Worm (Caenorhabditis elegans) whole organism, L1 larva: ENCODE results near the gene nlp-26.

Source experiments
- F16B12.6 ChIP-seq: fragments of 150-350 bp; optimal IDR thresholded peaks from 2 replicates; lab custom pipeline; 2014; ENCODE audit warnings: missing biosample characterization, missing genetic modification characterization
- ama-1 ChIP-seq: fragments of 150-350 bp; optimal IDR thresholded peaks from 2 replicates; lab custom pipeline; 2014
- egl-27 ChIP-seq, 2 experiments: fragments of 150-350 bp in 1 of 2; sonication (generic microtip); optimal IDR thresholded peaks; 3 replicates each; lab custom pipeline; 2017 to 2018; ENCODE audit warnings: missing biosample characterization in 2 of 2, missing genetic modification characterization in 2 of 2, missing genetic modification reagents in 2 of 2
- irx-1 ChIP-seq: sonication (generic microtip); optimal IDR thresholded peaks from 2 replicates; lab custom pipeline; 2016; ENCODE audit warnings: missing genetic modification characterization, missing compliant biosample characterization
- lin-13 ChIP-seq: fragments of 150-350 bp; optimal IDR thresholded peaks from 2 replicates; lab custom pipeline; 2014; ENCODE audit warnings: missing biosample characterization, missing genetic modification reagents, missing genetic modification characterization
- mep-1 ChIP-seq: fragments of 150-350 bp; optimal IDR thresholded peaks from 2 replicates; lab custom pipeline; 2014; ENCODE audit warnings: missing biosample characterization, missing genetic modification characterization
- nhr-11 ChIP-seq: fragments of 150-350 bp; optimal IDR thresholded peaks from 2 replicates; lab custom pipeline; 2014; ENCODE audit warnings: missing biosample characterization, missing genetic modification characterization
- nhr-12 ChIP-seq: sonication (generic microtip); optimal IDR thresholded peaks from 2 replicates; lab custom pipeline; 2017; ENCODE audit warnings: missing biosample characterization, missing genetic modification characterization
- nhr-237 ChIP-seq: fragments of 150-350 bp; optimal IDR thresholded peaks from 2 replicates; lab custom pipeline; 2014; ENCODE audit warnings: missing biosample characterization, missing genetic modification characterization
- nhr-85 ChIP-seq: sonication (generic microtip); peaks from one replicate; lab custom pipeline; 2016; ENCODE audit warnings: missing genetic modification characterization, inconsistent platforms, missing compliant biosample characterization
- rnt-1 ChIP-seq: sonication (generic microtip); optimal IDR thresholded peaks from 2 replicates; lab custom pipeline; 2016; ENCODE audit warnings: mild to moderate bottlenecking, missing genetic modification characterization, moderate library complexity, missing compliant biosample characterization
- skn-1 ChIP-seq: fragments of 150-350 bp; optimal IDR thresholded peaks from 2 replicates; lab custom pipeline; 2014; ENCODE audit warnings: missing biosample characterization, missing genetic modification characterization
- ztf-11 ChIP-seq, 2 experiments: sonication (generic microtip); optimal IDR thresholded peaks; 2 replicates each; lab custom pipeline; 2016 to 2017; ENCODE audit warnings: missing genetic modification characterization in 2 of 2, missing biosample characterization in 1 of 2, missing compliant biosample characterization in 1 of 2
- ztf-4 ChIP-seq: fragments of 150-350 bp; optimal IDR thresholded peaks from 2 replicates; lab custom pipeline; 2014; ENCODE audit warnings: missing biosample characterization, missing genetic modification characterization

ce11 chrV:19613161-19613560 is at the start of gene nlp-26:
- no peak for TF ChIP-seq lin-13
- TF ChIP-seq skn-1 = no peak
- no peak for TF ChIP-seq ztf-4 (tag; lab: Kevin White, UChicago)
- no peak for TF ChIP-seq ama-1 (lab: Kevin White, UChicago)
- no peak for TF ChIP-seq egl-27 (tag; optimal IDR thresholded peaks at IDR 0.05; lab: Kevin White, UChicago)
- no peak for TF ChIP-seq mep-1 (tag; lab: Kevin White, UChicago)
- no peak for TF ChIP-seq irx-1 (tag; lab: Kevin White, UChicago)
- TF ChIP-seq nhr-85 (tag; lab: Kevin White, UChicago) = no peak
- TF ChIP-seq ztf-11 (tag; optimal IDR thresholded peaks at IDR 0.05; lab: Kevin White, UChicago) = no peak
- no peak for TF ChIP-seq nhr-237 (tag; lab: Kevin White, UChicago)
- TF ChIP-seq nhr-12 (tag; lab: Kevin White, UChicago) = no peak
- TF ChIP-seq nhr-11 (tag; lab: Kevin White, UChicago) = no peak
- TF ChIP-seq F16B12.6 (tag; lab: Kevin White, UChicago) = no peak
- TF ChIP-seq rnt-1 (tag; lab: Kevin White, UChicago) = no peak
